Worm (Caenorhabditis elegans) whole organism, L2 larva: ENCODE measurements around the gene nra-1.

Experiments used
- C34F6.9 ChIP-seq: fragments of 150-350 bp; optimal IDR thresholded peaks from 2 replicates; lab custom pipeline; 2014; ENCODE audit warnings: missing biosample characterization, missing genetic modification characterization
- Y55F3AM.14 ChIP-seq: fragments of 200-800 bp; sonication (Bioruptor generic); optimal IDR thresholded peaks from 2 replicates; lab custom pipeline; 2018; ENCODE audit warnings: mild to moderate bottlenecking, missing genetic modification characterization, missing compliant biosample characterization
- aly-2 ChIP-seq: fragments of 150-350 bp; optimal IDR thresholded peaks from 2 replicates; lab custom pipeline; 2014; ENCODE audit warnings: missing biosample characterization, missing genetic modification characterization
- ceh-16 ChIP-seq: fragments of 150-350 bp; optimal IDR thresholded peaks from 2 replicates; lab custom pipeline; 2014; ENCODE audit warnings: missing biosample characterization, missing genetic modification characterization
- dmd-4 ChIP-seq: sonication (generic microtip); optimal IDR thresholded peaks from 2 replicates; lab custom pipeline; 2017; ENCODE audit warnings: missing biosample characterization, missing genetic modification characterization
- egl-27 ChIP-seq: sonication (generic microtip); optimal IDR thresholded peaks from 3 replicates; lab custom pipeline; 2017; ENCODE audit warnings: missing biosample characterization, missing genetic modification reagents, missing genetic modification characterization
- elt-3 ChIP-seq: sonication (generic microtip); optimal IDR thresholded peaks from 2 replicates; lab custom pipeline; 2017; ENCODE audit warnings: missing biosample characterization, missing genetic modification characterization
- fos-1 ChIP-seq: fragments of 150-350 bp; optimal IDR thresholded peaks from 2 replicates; lab custom pipeline; 2014; ENCODE audit warnings: missing biosample characterization, missing genetic modification characterization
- lin-11 ChIP-seq: fragments of 150-350 bp; sonication (generic microtip); optimal IDR thresholded peaks from 2 replicates; lab custom pipeline; 2014; ENCODE audit warnings: missing biosample characterization, missing genetic modification characterization, inconsistent platforms, mixed read lengths
- lin-39 ChIP-seq: fragments of 150-350 bp; optimal IDR thresholded peaks from 2 replicates; lab custom pipeline; 2014; ENCODE audit warnings: missing biosample characterization, missing genetic modification reagents, missing genetic modification characterization
- lsy-2 ChIP-seq, 2 experiments: fragments of 150-350 bp in 1 of 2; sonication (generic microtip) in 1 of 2; optimal IDR thresholded peaks; 2 replicates each; lab custom pipeline; 2014 to 2017; ENCODE audit warnings: missing biosample characterization in 2 of 2, missing genetic modification characterization in 2 of 2
- mbf-1 ChIP-seq: sonication (generic microtip); optimal IDR thresholded peaks from 2 replicates; lab custom pipeline; 2017; ENCODE audit warnings: missing biosample characterization, missing genetic modification characterization
- mdl-1 ChIP-seq, 2 experiments: fragments of 150-350 bp in 1 of 2; sonication (generic microtip) in 1 of 2; optimal IDR thresholded peaks; 2 replicates each; lab custom pipeline; 2017; ENCODE audit warnings: missing biosample characterization in 2 of 2, missing genetic modification characterization in 2 of 2
- nhr-10 ChIP-seq: sonication (generic microtip); optimal IDR thresholded peaks from 2 replicates; lab custom pipeline; 2017; ENCODE audit warnings: missing biosample characterization, missing genetic modification characterization
- nhr-11 ChIP-seq: fragments of 150-350 bp; optimal IDR thresholded peaks from 2 replicates; lab custom pipeline; 2014; ENCODE audit warnings: missing biosample characterization, missing genetic modification characterization
- nhr-12 ChIP-seq: fragments of 150-350 bp; optimal IDR thresholded peaks from 2 replicates; lab custom pipeline; 2014; ENCODE audit warnings: missing biosample characterization, missing genetic modification characterization
- nhr-129 ChIP-seq: fragments of 150-350 bp; optimal IDR thresholded peaks from 2 replicates; lab custom pipeline; 2014; ENCODE audit warnings: missing biosample characterization, missing genetic modification characterization
- nhr-21 ChIP-seq: fragments of 150-350 bp; optimal IDR thresholded peaks from 2 replicates; lab custom pipeline; 2014; ENCODE audit warnings: missing biosample characterization, missing genetic modification characterization
- nhr-25 ChIP-seq: fragments of 150-350 bp; sonication (generic microtip); optimal IDR thresholded peaks from 3 replicates; lab custom pipeline; 2014; ENCODE audit warnings: missing biosample characterization, missing genetic modification characterization
- nhr-6 ChIP-seq: fragments of 150-350 bp; optimal IDR thresholded peaks from 2 replicates; lab custom pipeline; 2014; ENCODE audit warnings: missing biosample characterization, missing genetic modification characterization
- nhr-77 ChIP-seq: fragments of 150-350 bp; optimal IDR thresholded peaks from 2 replicates; lab custom pipeline; 2014; ENCODE audit warnings: missing biosample characterization, missing genetic modification characterization
- sem-4 ChIP-seq: fragments of 150-350 bp; optimal IDR thresholded peaks from 2 replicates; lab custom pipeline; 2014; ENCODE audit warnings: missing biosample characterization, missing genetic modification reagents, missing genetic modification characterization
- skn-1 ChIP-seq: sonication (generic microtip); optimal IDR thresholded peaks from 2 replicates; lab custom pipeline; 2017; ENCODE audit warnings: missing biosample characterization, missing genetic modification characterization
- sma-9 ChIP-seq, 2 experiments: fragments of 150-350 bp in 1 of 2; sonication (generic microtip) in 1 of 2; optimal IDR thresholded peaks; 2 replicates each; lab custom pipeline; 2014 to 2016; ENCODE audit warnings: missing genetic modification characterization in 2 of 2, mild to moderate bottlenecking in 1 of 2, missing biosample characterization in 1 of 2, missing compliant biosample characterization in 1 of 2, missing genetic modification reagents in 1 of 2, moderate library complexity in 1 of 2
- unc-55 ChIP-seq: fragments of 150-350 bp; sonication (generic microtip); optimal IDR thresholded peaks from 3 replicates; lab custom pipeline; 2014; ENCODE audit warnings: missing biosample characterization, missing genetic modification reagents, missing genetic modification characterization
- unc-62 ChIP-seq: fragments of 150-350 bp; optimal IDR thresholded peaks from 2 replicates; lab custom pipeline; 2014; ENCODE audit warnings: missing biosample characterization, missing genetic modification reagents, missing genetic modification characterization
- zag-1 ChIP-seq: fragments of 150-350 bp; optimal IDR thresholded peaks from 2 replicates; lab custom pipeline; 2014; ENCODE audit warnings: missing biosample characterization, missing genetic modification characterization
- ztf-1 ChIP-seq: fragments of 200-800 bp; sonication (Bioruptor generic); conservative IDR thresholded peaks from 2 replicates; pipeline ENCODE4 v1.3.6; 2022; ENCODE audit warnings: missing genetic modification characterization, missing compliant biosample characterization
- ztf-11 ChIP-seq: sonication (generic microtip); optimal IDR thresholded peaks from 2 replicates; lab custom pipeline; 2017; ENCODE audit warnings: missing biosample characterization, missing genetic modification characterization
- ztf-4 ChIP-seq: fragments of 150-350 bp; optimal IDR thresholded peaks from 2 replicates; lab custom pipeline; 2014; ENCODE audit warnings: missing biosample characterization, missing genetic modification characterization

Gene nra-1

DNA sequence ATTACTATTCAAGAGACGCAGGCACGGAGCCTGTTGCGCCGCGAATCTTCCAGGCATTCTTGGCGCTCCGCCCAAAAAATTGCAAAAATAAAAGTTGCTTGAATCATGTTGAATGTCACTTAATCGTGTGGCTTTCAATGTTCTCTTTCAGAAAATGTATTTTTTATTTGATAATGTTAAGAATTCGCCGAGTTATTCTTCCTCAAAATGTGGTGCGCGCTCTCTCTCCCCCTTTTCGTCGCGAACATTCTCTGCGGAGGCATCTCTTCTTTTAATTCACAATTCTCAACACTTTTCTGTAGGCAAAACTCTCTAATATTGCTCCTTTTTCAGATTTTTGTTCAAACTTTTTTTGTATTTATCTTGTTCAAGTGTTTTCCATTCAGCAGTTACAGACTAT is 5.6 kb downstream of the nra-1 start (continued):
- TF ChIP-seq zag-1 (tag; lab: Kevin White, UChicago) = peak; percentile 96
- TF ChIP-seq skn-1 = peak; percentile 43
- peak; percentile 95 for TF ChIP-seq egl-27 (tag; lab: Kevin White, UChicago)
- peak; percentile 72 for TF ChIP-seq nhr-11 (tag; lab: Kevin White, UChicago)
- TF ChIP-seq mbf-1 (tag; lab: Kevin White, UChicago) = no peak
- peak; percentile 98 for TF ChIP-seq Y55F3AM.14
- TF ChIP-seq lin-39 (tag; lab: Kevin White, UChicago) = peak; percentile 43

DNA sequence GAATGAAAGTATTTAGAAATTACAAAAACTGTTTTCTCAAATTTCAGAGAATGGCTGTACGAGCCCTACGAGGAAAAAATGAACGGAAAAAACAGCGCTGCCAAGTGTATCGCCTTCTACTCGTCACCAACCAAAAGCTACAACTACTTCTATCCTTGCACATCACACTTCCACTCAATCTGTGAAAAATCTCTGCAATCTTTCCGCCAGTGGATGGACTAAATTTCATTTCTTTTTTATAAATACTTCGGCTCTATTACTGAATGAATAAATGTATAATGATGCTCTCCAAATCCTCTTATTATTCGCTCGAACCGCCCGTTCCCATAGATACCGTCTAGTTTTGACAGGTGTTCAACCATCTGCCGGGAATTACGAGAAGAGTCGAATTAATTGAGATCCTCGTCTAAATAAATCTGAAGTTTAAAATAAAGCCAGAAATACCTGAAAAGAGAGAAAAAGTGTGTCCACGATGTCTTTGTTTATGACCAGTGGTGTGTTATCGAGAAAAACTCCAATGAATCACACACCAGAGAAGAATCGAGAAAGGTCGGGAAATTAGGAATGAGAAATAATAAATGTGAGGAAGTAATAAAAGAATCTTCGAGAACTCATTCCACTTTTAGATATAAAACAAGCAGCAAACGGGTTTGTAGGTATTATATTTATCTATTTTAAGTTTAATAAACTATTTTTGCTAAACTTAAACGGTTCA is 6.4 kb downstream of the nra-1 start:
- peak; percentile 32 for TF ChIP-seq nhr-129 (tag; lab: Kevin White, UChicago)
- TF ChIP-seq aly-2 (tag; lab: Kevin White, UChicago) = no peak
- TF ChIP-seq unc-55 (GFP tag; lab: Kevin White, UChicago) = peak; percentile 11

DNA sequence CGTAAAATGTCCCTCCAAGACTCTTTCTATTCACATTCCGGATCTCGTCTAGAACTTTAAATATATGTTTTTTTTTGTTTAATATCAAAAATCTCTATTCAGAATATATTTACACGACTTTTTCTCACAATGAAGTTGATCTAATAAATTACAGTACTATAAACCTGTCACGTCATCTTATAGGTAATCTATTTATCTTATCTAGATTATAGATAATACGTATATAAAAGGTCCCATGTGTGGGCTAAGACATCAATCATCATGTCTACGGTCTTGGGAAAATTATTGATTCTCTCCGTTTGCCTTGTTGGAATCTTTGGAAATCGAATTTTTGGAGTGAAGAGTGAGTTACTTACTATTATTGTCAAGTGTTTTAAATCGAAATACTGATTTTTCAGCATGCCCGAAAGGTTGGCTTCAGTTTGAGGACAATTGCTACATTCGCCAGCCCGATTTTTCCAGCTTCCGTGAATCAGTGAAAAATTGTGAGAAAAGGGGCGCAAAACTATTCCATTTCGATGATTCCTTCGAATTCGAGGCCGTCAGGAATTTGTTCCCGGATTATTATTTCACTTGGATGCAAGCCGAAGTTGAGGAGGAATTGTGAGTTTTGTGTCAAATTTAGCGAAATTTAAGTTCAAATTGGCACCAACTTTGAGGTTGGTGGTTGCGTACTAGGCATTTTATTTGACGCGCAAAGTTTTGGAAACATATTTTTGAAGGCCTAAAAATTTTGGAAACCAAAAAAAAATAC is 7.1 kb downstream of the nra-1 start, which contains the start of gene clec-196:
clec-196 (plus strand) TSS at position 252 of the 754 bp plus-strand sequence.
- TF ChIP-seq nhr-77 (tag; lab: Kevin White, UChicago) (no peak), C34F6.9 (tag; lab: Kevin White, UChicago) (peak; percentile 22), mdl-1 (tag; optimal IDR thresholded peaks at IDR 0.05; lab: Kevin White, UChicago) (no peak), nhr-6 (tag; lab: Kevin White, UChicago) (no peak), ztf-11 (tag; lab: Kevin White, UChicago) (no peak), lin-39 (tag; lab: Kevin White, UChicago) (no peak), dmd-4 (tag; lab: Kevin White, UChicago) (no peak), lsy-2 (tag; optimal IDR thresholded peaks at IDR 0.05; lab: Kevin White, UChicago) (peak in 1 of 2 experiments; percentile 42)
- TF ChIP-seq, all 48 proteins: peak for 2

DNA sequence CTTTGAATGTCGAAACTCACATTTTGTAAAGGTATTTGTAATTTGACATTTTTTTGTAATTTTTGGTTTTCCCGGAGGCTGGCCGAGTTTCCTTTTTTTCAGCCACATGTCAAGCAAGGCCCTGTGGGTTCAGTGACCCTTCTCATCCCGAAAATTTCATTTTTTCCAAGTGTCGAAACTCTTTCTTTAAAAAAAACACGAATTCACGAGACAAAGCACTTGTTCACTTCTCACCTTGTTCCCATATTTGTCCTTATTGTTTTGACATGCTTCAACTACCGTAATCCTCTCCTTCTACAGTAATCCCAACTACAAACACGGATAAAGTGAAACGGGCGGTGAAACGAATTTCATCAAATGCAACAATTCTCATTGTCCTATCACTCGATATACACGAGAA is 8.7 kb downstream of the nra-1 start, which contains the start of gene lhfp-4:
lhfp-4 (plus strand) TSS at position 301 of the 400 bp plus-strand sequence.
- no peak for TF ChIP-seq ceh-16 (tag; lab: Kevin White, UChicago)
- no peak for TF ChIP-seq Y55F3AM.14
- no peak for TF ChIP-seq fos-1 (tag; lab: Kevin White, UChicago)
- TF ChIP-seq ztf-11 (tag; lab: Kevin White, UChicago) = no peak
- TF ChIP-seq sem-4 = no peak
- no peak for TF ChIP-seq lsy-2 (tag; optimal IDR thresholded peaks at IDR 0.05; lab: Kevin White, UChicago)
- no peak for TF ChIP-seq elt-3 (tag; lab: Kevin White, UChicago)
- TF ChIP-seq sma-9 (GFP tag; optimal IDR thresholded peaks at IDR 0.05; lab: Kevin White, UChicago) = no peak
- TF ChIP-seq sma-9 (tag; optimal IDR thresholded peaks at IDR 0.05; lab: Kevin White, UChicago) = no peak
- no peak for TF ChIP-seq nhr-25 (tag; lab: Kevin White, UChicago)
- TF ChIP-seq nhr-12 (tag; lab: Kevin White, UChicago) = no peak

DNA sequence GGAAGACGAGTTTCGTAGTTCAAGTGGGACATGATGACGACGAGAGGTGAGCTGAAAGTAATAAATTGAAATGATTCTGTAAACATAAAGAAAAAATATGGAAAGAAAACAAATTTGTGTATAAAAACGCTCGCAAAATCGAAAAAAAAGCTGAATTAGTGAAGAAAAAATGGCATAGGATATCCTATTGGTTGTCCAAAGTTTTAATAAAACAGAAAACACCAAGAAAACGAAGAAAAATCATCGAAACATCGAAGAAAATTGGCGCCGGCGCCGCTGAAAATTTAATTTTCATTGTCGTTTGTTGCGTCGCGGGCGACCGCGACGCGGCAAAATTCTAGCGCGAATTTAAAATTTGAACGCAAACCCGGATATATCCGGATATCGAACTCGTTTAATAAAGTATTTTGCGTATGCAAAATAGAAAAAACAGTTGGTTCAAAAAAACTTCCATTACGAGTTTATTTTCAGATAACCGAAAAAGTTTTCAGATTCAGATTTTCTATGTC is 10.3 kb downstream of the nra-1 start, which contains the start of gene gln-5:
gln-5 (minus strand) TSS at position 51 of the 509 bp plus-strand sequence.
- TF ChIP-seq skn-1 (no peak), unc-62 (GFP tag; lab: Kevin White, UChicago) (no peak), nhr-129 (tag; lab: Kevin White, UChicago) (no peak), lin-39 (tag; lab: Kevin White, UChicago) (no peak), nhr-77 (tag; lab: Kevin White, UChicago) (no peak), nhr-6 (tag; lab: Kevin White, UChicago) (no peak), nhr-21 (no peak), ztf-4 (tag; lab: Kevin White, UChicago) (no peak), dmd-4 (tag; lab: Kevin White, UChicago) (no peak), ztf-1 (GFP tag; lab: Robert Waterston, UW) (no peak), nhr-10 (tag; lab: Kevin White, UChicago) (no peak), C34F6.9 (tag; lab: Kevin White, UChicago) (no peak), ceh-16 (tag; lab: Kevin White, UChicago) (no peak), lsy-2 (tag; optimal IDR thresholded peaks at IDR 0.05; lab: Kevin White, UChicago) (no peak), lin-11 (tag; lab: Kevin White, UChicago) (no peak), sem-4 (no peak)
